Fruit fly (Drosophila melanogaster): ENCODE measurements around the gene CG6999.

The CG6999 gene

DNA sequence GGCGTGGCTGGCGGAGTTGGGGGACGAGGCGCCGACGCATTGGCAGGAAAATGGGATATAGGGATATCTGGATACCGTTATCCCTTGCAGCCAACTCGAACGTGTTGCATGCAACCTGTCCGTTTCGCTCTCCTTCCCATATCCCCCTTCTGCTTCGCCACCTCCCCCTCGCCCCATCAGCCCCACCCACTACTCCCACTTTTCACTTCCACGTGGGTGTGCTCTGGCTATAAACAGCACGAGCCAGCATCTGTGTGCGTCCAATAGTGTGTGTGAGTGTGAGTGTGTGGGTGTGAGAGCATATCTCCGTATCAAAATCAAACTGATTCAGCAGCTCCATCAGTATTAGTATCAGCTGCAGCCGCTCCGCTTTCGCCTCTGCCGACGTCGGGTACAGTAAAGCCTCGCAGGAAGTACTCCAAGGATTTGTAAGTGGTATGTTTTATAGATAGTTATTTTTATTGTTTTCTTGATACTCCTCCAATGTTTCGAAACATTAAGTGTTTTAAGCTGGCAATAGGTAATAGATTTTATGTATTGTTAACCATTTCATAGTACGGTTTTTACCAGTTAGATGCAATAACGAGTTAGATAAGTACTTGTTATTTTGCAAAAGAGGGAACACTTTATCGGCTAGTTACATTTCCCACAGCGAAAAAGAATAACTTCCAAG, 30.9 kb downstream of the CG6999 start (continued):
- TF ChIP-seq CG10274 (GFP tag; optimal IDR thresholded peaks at IDR 0.05): peak; percentile 20
- peak; percentile 80 for TF ChIP-seq CG2678 (tag; optimal IDR thresholded peaks at IDR 0.05)
- TF ChIP-seq Mrtf (GFP tag; IDR thresholded peaks at IDR 0.05): no peak
- TF ChIP-seq pnt (GFP tag; optimal IDR thresholded peaks at IDR 0.05): peak; percentile 46
- no peak for TF ChIP-seq hth (optimal IDR thresholded peaks at IDR 0.05)
- TF ChIP-seq mam (GFP tag; optimal IDR thresholded peaks at IDR 0.05): no peak
- TF ChIP-seq CG18262 (tag; optimal IDR thresholded peaks at IDR 0.05): peak; percentile 65
- TF ChIP-seq ase (GFP tag; IDR thresholded peaks at IDR 0.05): no peak
- peak; percentile 57 for TF ChIP-seq lmd (GFP tag; IDR thresholded peaks at IDR 0.05)
- TF ChIP-seq CG14710 (tag; optimal IDR thresholded peaks at IDR 0.05): peak; percentile 47
- TF ChIP-seq CG8924 (tag; optimal IDR thresholded peaks at IDR 0.05): no peak
- peak; percentile 14 for TF ChIP-seq CG1792 (GFP tag; optimal IDR thresholded peaks at IDR 0.05)
- peak; percentile 9 for TF ChIP-seq CG12155 (GFP tag; optimal IDR thresholded peaks at IDR 0.05)
- TF ChIP-seq phol (tag; optimal IDR thresholded peaks at IDR 0.05): peak; percentile 70
- TF ChIP-seq Bgb (GFP tag; IDR thresholded peaks at IDR 0.05; ENCODE audit: partially characterized antibody): no peak
- TF ChIP-seq ewg (GFP tag; optimal IDR thresholded peaks at IDR 0.05): peak; percentile 1
- TF ChIP-seq D19A (tag; optimal IDR thresholded peaks at IDR 0.05): peak; percentile 53
- no peak for TF ChIP-seq lola (GFP tag; optimal IDR thresholded peaks at IDR 0.05)
- peak; percentile 12 for TF ChIP-seq sug (tag; optimal IDR thresholded peaks at IDR 0.05)
- TF ChIP-seq chm (GFP tag; IDR thresholded peaks at IDR 0.05): 0 out of 2 replicates have a peak, but pooled peaks have one; percentile 30
- peak; percentile 53 for TF ChIP-seq CG17359 (tag; optimal IDR thresholded peaks at IDR 0.05)
- TF ChIP-seq sens (GFP tag): peak; percentile 90
- TF ChIP-seq nmo (GFP tag; optimal IDR thresholded peaks at IDR 0.05): peak; percentile 68
- TF ChIP-seq E2f1 (GFP tag; IDR thresholded peaks at IDR 0.05): no peak
- TF ChIP-seq chinmo (GFP tag; IDR thresholded peaks at IDR 0.05; ENCODE audit: partially characterized antibody): 0 out of 4 replicates have a peak, but pooled peaks have one; percentile 49
- no peak for TF ChIP-seq zfh1 (GFP tag; IDR thresholded peaks at IDR 0.05)
- TF ChIP-seq CG5180 (GFP tag; optimal IDR thresholded peaks at IDR 0.05): peak; percentile 97
- TF ChIP-seq CG8388 (GFP tag; optimal IDR thresholded peaks at IDR 0.05): no peak
- TF ChIP-seq CG2120 (GFP tag; optimal IDR thresholded peaks at IDR 0.05): no peak
- peak; percentile 22 for TF ChIP-seq CG17829 (tag; optimal IDR thresholded peaks at IDR 0.05)
- peak; percentile 33 for TF ChIP-seq Fer3 (tag; optimal IDR thresholded peaks at IDR 0.05)
- TF ChIP-seq CG11504 (tag; optimal IDR thresholded peaks at IDR 0.05): peak; percentile 71
- TF ChIP-seq maf-S (GFP tag; optimal IDR thresholded peaks at IDR 0.05): no peak
- peak; percentile 30 for TF ChIP-seq CG6854 (GFP tag; optimal IDR thresholded peaks at IDR 0.05)
- TF ChIP-seq tap (tag; optimal IDR thresholded peaks at IDR 0.05): peak; percentile 69
- peak; percentile 31 for TF ChIP-seq sqz (GFP tag; optimal IDR thresholded peaks at IDR 0.05)
- TF ChIP-seq sima (GFP tag; optimal IDR thresholded peaks at IDR 0.05): no peak
- TF ChIP-seq dpn (GFP tag; optimal IDR thresholded peaks at IDR 0.05): peak in 1 of 2 experiments; percentile 35
- peak; percentile 14 for TF ChIP-seq CG6813 (GFP tag; optimal IDR thresholded peaks at IDR 0.05)
- no peak for TF ChIP-seq caup (GFP tag; optimal IDR thresholded peaks at IDR 0.05; ENCODE audit: severe bottlenecking)
- no peak for TF ChIP-seq CG2889 (GFP tag; IDR thresholded peaks at IDR 0.05)
- TF ChIP-seq HLH3B (GFP tag; IDR thresholded peaks at IDR 0.05): 0 out of 2 replicates have a peak, but pooled peaks have one; percentile 48
- TF ChIP-seq NK7.1 (GFP tag; optimal IDR thresholded peaks at IDR 0.05): peak; percentile 20
- TF ChIP-seq Six4 (GFP tag; optimal IDR thresholded peaks at IDR 0.05): peak; percentile 15
- TF ChIP-seq CG42726 (GFP tag; IDR thresholded peaks at IDR 0.05; ENCODE audit: partially characterized antibody): no peak
- TF ChIP-seq Camta (GFP tag; optimal IDR thresholded peaks at IDR 0.05): peak; percentile 38
- peak; percentile 32; the same call in 1 of the 3 replicates for TF ChIP-seq so (GFP tag; IDR thresholded peaks at IDR 0.05)
- no peak for TF ChIP-seq ato (GFP tag; IDR thresholded peaks at IDR 0.05; ENCODE audit: partially characterized antibody)
- TF ChIP-seq pita (GFP tag; optimal IDR thresholded peaks at IDR 0.05): no peak

Measured in whole organism, embryonic.